Worm (Caenorhabditis elegans) whole organism, young adult: ENCODE data around the gene dop-6.
A peak's percentile ranks its signal among the peaks of the same experiment; 100 is the strongest.

Experiments
- B0261.1 ChIP-seq: sonication (generic microtip); optimal IDR thresholded peaks from 2 replicates; lab custom pipeline; 2016; ENCODE audit warnings: mild to moderate bottlenecking, missing genetic modification characterization, moderate library complexity, missing compliant biosample characterization
- B0336.3 ChIP-seq: fragments of 200-800 bp; sonication (Bioruptor generic); IDR thresholded peaks from 2 replicates; pipeline ENCODE4 v1.3.6; 2022; ENCODE audit warnings: missing genetic modification characterization, missing compliant biosample characterization
- F10E7.11 ChIP-seq: sonication (generic microtip); optimal IDR thresholded peaks from 2 replicates; lab custom pipeline; 2017; ENCODE audit warnings: mild to moderate bottlenecking, missing genetic modification characterization, moderate library complexity, missing compliant biosample characterization
- F22D6.2 ChIP-seq: sonication (generic microtip); optimal IDR thresholded peaks from 2 replicates; lab custom pipeline; 2016; ENCODE audit warnings: mild to moderate bottlenecking, missing genetic modification characterization, missing compliant biosample characterization
- F23B12.7 ChIP-seq: sonication (generic microtip); optimal IDR thresholded peaks from 2 replicates; lab custom pipeline; 2017; ENCODE audit warnings: missing genetic modification characterization, mild to moderate bottlenecking, missing compliant biosample characterization, antibody characterized with exemption, moderate library complexity; ENCODE audit not compliant: insufficient read depth
- F49E8.2 ChIP-seq: sonication (generic microtip); optimal IDR thresholded peaks from 3 replicates; lab custom pipeline; 2017; ENCODE audit warnings: missing genetic modification characterization, mild to moderate bottlenecking, missing compliant biosample characterization, antibody characterized with exemption, moderate library complexity; ENCODE audit not compliant: insufficient read depth
- Y79H2A.3 ChIP-seq: fragments of 200-800 bp; sonication (Bioruptor generic); conservative IDR thresholded peaks from 2 replicates; pipeline ENCODE4 v1.3.6; 2022; ENCODE audit warnings: missing genetic modification reagents, missing genetic modification characterization, missing compliant biosample characterization
- Y95B8A.8 ChIP-seq: fragments of 200-800 bp; sonication (Bioruptor generic); IDR thresholded peaks from 2 replicates; pipeline ENCODE4 v1.3.6; 2022; ENCODE audit warnings: missing genetic modification reagents, missing genetic modification characterization, missing compliant biosample characterization
- ZK185.1 ChIP-seq: sonication (generic microtip); optimal IDR thresholded peaks from 2 replicates; lab custom pipeline; 2016; ENCODE audit warnings: mild to moderate bottlenecking, missing genetic modification characterization, missing compliant biosample characterization; ENCODE audit not compliant: poor library complexity, severe bottlenecking
- ama-1 ChIP-seq, 3 experiments: fragments of 150-350 bp in 1 of 3; sonication (generic microtip) in 2 of 3; optimal IDR thresholded peaks; 2 replicates each; lab custom pipeline; 2014 to 2018; ENCODE audit warnings: missing biosample characterization in 2 of 3, missing genetic modification characterization in 2 of 3, missing genetic modification reagents in 2 of 3
- aptf-2 ChIP-seq: fragments of 200-800 bp; sonication (Bioruptor generic); conservative IDR thresholded peaks from 2 replicates; pipeline ENCODE4 v1.3.6; 2022; ENCODE audit warnings: missing genetic modification reagents, missing genetic modification characterization, missing compliant biosample characterization
- attf-5 ChIP-seq: fragments of 200-800 bp; sonication (Bioruptor generic); optimal IDR thresholded peaks from 2 replicates; lab custom pipeline; 2018; ENCODE audit warnings: mild to moderate bottlenecking, missing genetic modification characterization, missing compliant biosample characterization
- attf-6 ChIP-seq: fragments of 200-800 bp; sonication (Bioruptor generic); IDR thresholded peaks from 2 replicates; pipeline ENCODE4 v1.3.6; 2022; ENCODE audit warnings: missing genetic modification reagents, missing genetic modification characterization, missing compliant biosample characterization
- cebp-2 ChIP-seq: fragments of 200-800 bp; sonication (Bioruptor generic); IDR thresholded peaks from 2 replicates; pipeline ENCODE4 v1.3.6; 2022; ENCODE audit warnings: missing genetic modification characterization, missing compliant biosample characterization
- ceh-100 ChIP-seq: fragments of 200-800 bp; sonication (Bioruptor generic); IDR thresholded peaks from 2 replicates; pipeline ENCODE4 v1.3.6; 2022; ENCODE audit warnings: missing genetic modification reagents, missing genetic modification characterization, missing compliant biosample characterization
- ceh-27 ChIP-seq: fragments of 200-800 bp; sonication (Bioruptor generic); optimal IDR thresholded peaks from 2 replicates; lab custom pipeline; 2018; ENCODE audit warnings: mild to moderate bottlenecking, missing genetic modification characterization, moderate library complexity, missing compliant biosample characterization
- ceh-40 ChIP-seq: fragments of 200-800 bp; sonication (Bioruptor generic); IDR thresholded peaks from 2 replicates; pipeline ENCODE4 v1.3.6; 2022; ENCODE audit warnings: missing genetic modification characterization, missing compliant biosample characterization
- ceh-58 ChIP-seq: fragments of 200-800 bp; sonication (Bioruptor generic); IDR thresholded peaks from 2 replicates; pipeline ENCODE4 v1.3.6; 2022; ENCODE audit warnings: missing genetic modification characterization, missing compliant biosample characterization
- egrh-3 ChIP-seq: fragments of 200-800 bp; sonication (Bioruptor generic); IDR thresholded peaks from 2 replicates; pipeline ENCODE4 v1.3.6; 2022; ENCODE audit warnings: missing genetic modification reagents, missing genetic modification characterization, missing compliant biosample characterization
- gei-17 ChIP-seq: fragments of 200-800 bp; sonication (Bioruptor generic); optimal IDR thresholded peaks from 2 replicates; lab custom pipeline; 2018; ENCODE audit warnings: mild to moderate bottlenecking, missing genetic modification characterization, missing compliant biosample characterization
- hmg-1.2 ChIP-seq: fragments of 200-800 bp; sonication (Bioruptor generic); IDR thresholded peaks from 2 replicates; pipeline ENCODE4 v1.3.6; 2022; ENCODE audit warnings: missing genetic modification reagents, missing genetic modification characterization, missing compliant biosample characterization
- hmg-20 ChIP-seq: fragments of 200-800 bp; sonication (Bioruptor generic); IDR thresholded peaks from 2 replicates; pipeline ENCODE4 v1.3.6; 2022; ENCODE audit warnings: missing genetic modification reagents, missing genetic modification characterization, missing compliant biosample characterization
- let-607 ChIP-seq, 2 experiments: fragments of 200-800 bp in 1 of 2; sonication (Bioruptor generic) in 1 of 2; sonication (generic microtip) in 1 of 2; optimal IDR thresholded peaks; 2 replicates each; lab custom pipeline; 2016 to 2018; ENCODE audit warnings: mild to moderate bottlenecking in 2 of 2, missing compliant biosample characterization in 2 of 2, missing genetic modification characterization in 2 of 2, moderate library complexity in 2 of 2, missing genotype in 1 of 2
- lin-26 ChIP-seq: fragments of 200-800 bp; sonication (Bioruptor generic); IDR thresholded peaks from 2 replicates; pipeline ENCODE4 v1.3.6; 2022; ENCODE audit warnings: missing genetic modification reagents, missing genetic modification characterization, missing compliant biosample characterization
- lin-35 ChIP-seq, 3 experiments: fragments of 150-350 bp in 2 of 3; sonication (generic microtip) in 1 of 3; optimal IDR thresholded peaks; 2 replicates each; lab custom pipeline; 2014 to 2018; ENCODE audit warnings: missing biosample characterization in 3 of 3, missing genetic modification characterization in 3 of 3, missing genetic modification reagents in 3 of 3
- lsl-1 ChIP-seq: fragments of 200-800 bp; sonication (Bioruptor generic); optimal IDR thresholded peaks from 2 replicates; lab custom pipeline; 2018; ENCODE audit warnings: mild to moderate bottlenecking, missing genetic modification characterization, moderate library complexity, missing compliant biosample characterization
- madf-6 ChIP-seq: fragments of 200-800 bp; sonication (Bioruptor generic); IDR thresholded peaks from 2 replicates; pipeline ENCODE4 v1.3.6; 2022; ENCODE audit warnings: missing genetic modification reagents, missing genetic modification characterization, missing compliant biosample characterization
- mxl-1 ChIP-seq: sonication (generic microtip); optimal IDR thresholded peaks from 2 replicates; lab custom pipeline; 2016; ENCODE audit warnings: missing genetic modification characterization, missing compliant biosample characterization
- nfya-2 ChIP-seq: fragments of 200-800 bp; sonication (Bioruptor generic); IDR thresholded peaks from 2 replicates; pipeline ENCODE4 v1.3.6; 2022; ENCODE audit warnings: missing genetic modification reagents, missing genetic modification characterization, missing compliant biosample characterization
- nhr-120 ChIP-seq: fragments of 200-800 bp; sonication (Bioruptor generic); IDR thresholded peaks from 2 replicates; pipeline ENCODE4 v1.3.6; 2022; ENCODE audit warnings: missing genetic modification characterization, missing compliant biosample characterization
- nhr-27 ChIP-seq: fragments of 200-800 bp; sonication (Bioruptor generic); optimal IDR thresholded peaks from 2 replicates; lab custom pipeline; 2018; ENCODE audit warnings: mild to moderate bottlenecking, missing genetic modification characterization, moderate library complexity, missing compliant biosample characterization
- nhr-80 ChIP-seq: sonication (generic microtip); optimal IDR thresholded peaks from 2 replicates; lab custom pipeline; 2016; ENCODE audit warnings: missing genetic modification characterization, missing compliant biosample characterization
- pha-4 ChIP-seq: fragments of 150-350 bp; sonication (generic microtip); optimal IDR thresholded peaks from 2 replicates; lab custom pipeline; 2014; ENCODE audit warnings: missing biosample characterization, missing genetic modification reagents, missing genetic modification characterization
- sea-2 ChIP-seq: fragments of 200-800 bp; sonication (Bioruptor generic); IDR thresholded peaks from 2 replicates; pipeline ENCODE4 v1.3.6; 2022; ENCODE audit warnings: missing genetic modification characterization, missing compliant biosample characterization
- snpc-1.1 ChIP-seq: sonication (generic microtip); optimal IDR thresholded peaks from 2 replicates; lab custom pipeline; 2017; ENCODE audit warnings: missing genetic modification characterization, mild to moderate bottlenecking, missing compliant biosample characterization, antibody characterized with exemption, moderate library complexity, missing genotype, missing genetic modification reagents; ENCODE audit not compliant: insufficient read depth
- snpc-1.3 ChIP-seq: sonication (generic microtip); optimal IDR thresholded peaks from 2 replicates; lab custom pipeline; 2017; ENCODE audit warnings: missing genetic modification characterization, mild to moderate bottlenecking, missing compliant biosample characterization, antibody characterized with exemption, moderate library complexity, missing genotype, missing genetic modification reagents; ENCODE audit not compliant: insufficient read depth
- somi-1 ChIP-seq: fragments of 200-800 bp; sonication (Bioruptor generic); optimal IDR thresholded peaks from 2 replicates; lab custom pipeline; 2018; ENCODE audit warnings: mild to moderate bottlenecking, missing genetic modification characterization, missing compliant biosample characterization
- sptf-2 ChIP-seq: fragments of 200-800 bp; sonication (Bioruptor generic); optimal IDR thresholded peaks from 2 replicates; lab custom pipeline; 2018; ENCODE audit warnings: mild to moderate bottlenecking, missing genetic modification characterization, missing compliant biosample characterization
- unc-130 ChIP-seq: sonication (generic microtip); optimal IDR thresholded peaks from 2 replicates; lab custom pipeline; 2016; ENCODE audit warnings: missing genetic modification reagents, missing genetic modification characterization, missing compliant biosample characterization

Gene dop-6

DNA sequence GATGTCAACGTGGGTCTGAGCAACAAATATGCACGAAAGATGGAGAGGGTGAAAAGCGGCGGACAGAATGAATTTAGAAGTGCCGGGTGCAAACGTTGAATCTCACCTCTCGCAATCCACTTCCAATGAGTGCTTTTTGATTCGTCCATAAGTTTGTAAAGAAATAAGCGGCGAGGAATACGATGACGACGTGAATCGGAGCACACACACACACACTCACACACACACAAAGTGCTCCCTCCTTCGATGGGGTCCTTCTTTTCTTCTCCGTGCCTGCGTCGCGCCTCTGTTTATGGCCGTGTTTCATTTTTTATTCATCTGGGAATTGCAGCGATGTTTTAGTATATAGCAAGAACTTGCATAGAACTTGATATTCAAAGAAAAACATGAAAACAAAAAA is 23.2 kb upstream of the dop-6 start, which contains the start of gene paf-2:
TSS of gene paf-2 (minus strand) at position 290 of the 400 bp plus-strand sequence.
- no peak for TF ChIP-seq sptf-2
- no peak for TF ChIP-seq sea-2 (GFP tag; lab: Robert Waterston, UW)
- peak; percentile 40 for TF ChIP-seq ceh-27
- no peak for TF ChIP-seq ZK185.1 (tag; lab: Kevin White, UChicago)
- TF ChIP-seq madf-6 (GFP tag; lab: Robert Waterston, UW): no peak
- no peak for TF ChIP-seq snpc-1.1 (tag; lab: Kevin White, UChicago)

ce11 chrX:4303200-4303599 is 17.5 kb upstream of the dop-6 start:
- no peak for TF ChIP-seq hmg-1.2
- TF ChIP-seq ceh-40 (GFP tag; lab: Robert Waterston, UW): no peak
- no peak for TF ChIP-seq B0336.3
- no peak for TF ChIP-seq snpc-1.3
- no peak for TF ChIP-seq Y79H2A.3 (GFP tag; lab: Robert Waterston, UW)

- TF ChIP-seq lsl-1 (GFP tag; lab: Kevin White, UChicago) (no peak), cebp-2 (GFP tag; lab: Robert Waterston, UW) (no peak), aptf-2 (no peak), Y95B8A.8 (GFP tag; lab: Robert Waterston, UW) (no peak)
Measured at ce11 chrX:4306861-4307260, 13.8 kb upstream of the dop-6 start, which contains the start of gene pqn-15. TSS of gene pqn-15 (minus strand) at chrX:4306961.

- TF ChIP-seq attf-5 (GFP tag; lab: Kevin White, UChicago) (peak; percentile 39), mxl-1 (tag; lab: Kevin White, UChicago) (no peak), let-607 (tag; optimal IDR thresholded peaks at IDR 0.05; lab: Kevin White, UChicago) (peak; percentile 11 to 20), egrh-3 (GFP tag; lab: Robert Waterston, UW) (no peak), F10E7.11 (tag; lab: Kevin White, UChicago) (no peak), sptf-2 (no peak), ama-1 (optimal IDR thresholded peaks at IDR 0.05; lab: Kevin White, UChicago) (no peak), ama-1 (GFP tag; optimal IDR thresholded peaks at IDR 0.05; lab: Kevin White, UChicago) (no peak), nhr-80 (tag; lab: Kevin White, UChicago) (peak; percentile 81)
Measured at ce11 chrX:4307559-4308005, 13.1 kb upstream of the dop-6 start.

- no peak for TF ChIP-seq hmg-20
- no peak for TF ChIP-seq nhr-120 (GFP tag; lab: Robert Waterston, UW)
- no peak for TF ChIP-seq ama-1 (optimal IDR thresholded peaks at IDR 0.05; lab: Kevin White, UChicago)
- TF ChIP-seq ama-1 (GFP tag; optimal IDR thresholded peaks at IDR 0.05; lab: Kevin White, UChicago): no peak
- no peak for TF ChIP-seq F23B12.7
- TF ChIP-seq snpc-1.1 (tag; lab: Kevin White, UChicago): no peak
Measured at ce11 chrX:4311668-4312067, 9.0 kb upstream of the dop-6 start, which contains the start of gene C52B9.8. TSS of gene C52B9.8 (minus strand) at chrX:4311768.

- no peak for TF ChIP-seq ceh-100
- no peak for TF ChIP-seq ceh-58 (GFP tag; lab: Robert Waterston, UW)
- TF ChIP-seq nfya-2 (GFP tag; lab: Robert Waterston, UW): no peak
- TF ChIP-seq ceh-27: no peak
- no peak for TF ChIP-seq F22D6.2 (tag; lab: Kevin White, UChicago)
- TF ChIP-seq attf-6: no peak
- no peak for TF ChIP-seq lin-35 (GFP tag; optimal IDR thresholded peaks at IDR 0.05; lab: Kevin White, UChicago)
- TF ChIP-seq B0261.1: no peak
- no peak for TF ChIP-seq unc-130 (GFP tag; lab: Kevin White, UChicago)
- no peak for TF ChIP-seq aptf-2
- TF ChIP-seq lin-26 (GFP tag; lab: Robert Waterston, UW): no peak
- TF ChIP-seq attf-5 (GFP tag; lab: Kevin White, UChicago): no peak
- TF ChIP-seq somi-1 (GFP tag; lab: Kevin White, UChicago): no peak
- no peak for TF ChIP-seq nhr-27 (tag; lab: Kevin White, UChicago)
- no peak for TF ChIP-seq F49E8.2 (tag; lab: Kevin White, UChicago)
- TF ChIP-seq gei-17: no peak
- TF ChIP-seq pha-4 (tag; lab: Kevin White, UChicago): no peak
Measured at ce11 chrX:4314939-4315338, 5.7 kb upstream of the dop-6 start.
